Worm (Caenorhabditis elegans) whole organism, early embryonic: Measurements from ENCODE around the gene dos-1.
A peak's percentile ranks its signal among the peaks of the same experiment; 100 is the strongest.

Experiments used
- B0310.2 ChIP-seq: sonication (generic microtip); optimal IDR thresholded peaks from 2 replicates; lab custom pipeline; 2016; ENCODE audit warnings: mild to moderate bottlenecking, missing genetic modification characterization, missing compliant biosample characterization
- F13C5.2 ChIP-seq: sonication (generic microtip); optimal IDR thresholded peaks from 2 replicates; lab custom pipeline; 2017; ENCODE audit warnings: mild to moderate bottlenecking, missing genetic modification characterization, inconsistent platforms, missing compliant biosample characterization
- aly-1 ChIP-seq: sonication (generic microtip); optimal IDR thresholded peaks from 2 replicates; lab custom pipeline; 2016; ENCODE audit warnings: missing genetic modification characterization, missing compliant biosample characterization
- ama-1 ChIP-seq: fragments of 150-350 bp; optimal IDR thresholded peaks from 2 replicates; lab custom pipeline; 2014
- ceh-13 ChIP-seq: fragments of 200-800 bp; sonication (Bioruptor generic); optimal IDR thresholded peaks from 2 replicates; lab custom pipeline; 2018; ENCODE audit warnings: mild to moderate bottlenecking, missing genetic modification characterization, missing compliant biosample characterization
- ceh-36 ChIP-seq: sonication (generic microtip); optimal IDR thresholded peaks from 2 replicates; lab custom pipeline; 2016; ENCODE audit warnings: missing genetic modification characterization, inconsistent platforms, missing compliant biosample characterization
- ets-7 ChIP-seq: sonication (generic microtip); optimal IDR thresholded peaks from 2 replicates; lab custom pipeline; 2016; ENCODE audit warnings: missing genotype, missing genetic modification characterization, missing compliant biosample characterization
- flt-1 ChIP-seq: fragments of 200-800 bp; sonication (Bioruptor generic); IDR thresholded peaks from 2 replicates; pipeline ENCODE4 v1.3.6; 2022; ENCODE audit warnings: missing genetic modification characterization, missing compliant biosample characterization
- hmbx-1 ChIP-seq: sonication (generic microtip); optimal IDR thresholded peaks from 2 replicates; lab custom pipeline; 2016; ENCODE audit warnings: mild to moderate bottlenecking, missing genetic modification characterization, missing compliant biosample characterization
- hmg-4 ChIP-seq: fragments of 200-800 bp; sonication (Bioruptor generic); optimal IDR thresholded peaks from 2 replicates; lab custom pipeline; 2018; ENCODE audit warnings: mild to moderate bottlenecking, missing genetic modification characterization, missing compliant biosample characterization
- hnd-1 ChIP-seq: sonication (generic microtip); optimal IDR thresholded peaks from 2 replicates; lab custom pipeline; 2016; ENCODE audit warnings: missing genetic modification characterization, missing compliant biosample characterization
- pes-1 ChIP-seq: fragments of 200-800 bp; sonication (Bioruptor generic); IDR thresholded peaks from 2 replicates; pipeline ENCODE4 v1.3.6; 2022; ENCODE audit warnings: missing genetic modification reagents, missing genetic modification characterization, missing compliant biosample characterization
- scrt-1 ChIP-seq: fragments of 200-800 bp; sonication (Bioruptor generic); IDR thresholded peaks from 2 replicates; pipeline ENCODE4 v1.3.6; 2022; ENCODE audit warnings: missing genetic modification characterization, missing compliant biosample characterization
- sea-1 ChIP-seq: fragments of 200-800 bp; sonication (Bioruptor generic); conservative IDR thresholded peaks from 2 replicates; pipeline ENCODE4 v1.3.6; 2022; ENCODE audit warnings: missing genetic modification characterization, missing compliant biosample characterization
- tbx-11 ChIP-seq: fragments of 200-800 bp; sonication (Bioruptor generic); IDR thresholded peaks from 2 replicates; pipeline ENCODE4 v1.3.6; 2022; ENCODE audit warnings: missing genetic modification characterization, missing compliant biosample characterization
- tbx-37 ChIP-seq: fragments of 200-800 bp; sonication (Bioruptor generic); conservative IDR thresholded peaks from 2 replicates; pipeline ENCODE4 v1.3.6; 2022; ENCODE audit warnings: missing genetic modification reagents, missing genetic modification characterization, missing compliant biosample characterization
- tra-4 ChIP-seq: sonication (generic microtip); optimal IDR thresholded peaks from 2 replicates; lab custom pipeline; 2017; ENCODE audit warnings: missing genetic modification characterization, missing compliant biosample characterization

dos-1 gene

ce11 chrIII:9103643-9104042, at the start of gene dos-1:
Gene dos-1, plus strand, starts transcription at chrIII:9103943.
- no peak for TF ChIP-seq ama-1 (lab: Kevin White, UChicago)
- TF ChIP-seq hmg-4 (GFP tag; lab: Kevin White, UChicago): no peak
- no peak for TF ChIP-seq hnd-1
- no peak for TF ChIP-seq sea-1 (GFP tag; lab: Robert Waterston, UW)
- TF ChIP-seq tbx-37: no peak
- no peak for TF ChIP-seq flt-1 (GFP tag; lab: Robert Waterston, UW)
- no peak for TF ChIP-seq pes-1 (GFP tag; lab: Robert Waterston, UW)
- no peak for TF ChIP-seq ceh-13 (GFP tag; lab: Kevin White, UChicago)
- no peak for TF ChIP-seq tra-4
- no peak for TF ChIP-seq aly-1
- no peak for TF ChIP-seq F13C5.2 (tag; lab: Kevin White, UChicago)
- no peak for TF ChIP-seq B0310.2 (tag; lab: Kevin White, UChicago)
- no peak for TF ChIP-seq scrt-1 (GFP tag; lab: Robert Waterston, UW)

- TF ChIP-seq sea-1 (GFP tag; lab: Robert Waterston, UW) (0 out of 2 replicates have a peak, but pooled peaks have one; percentile 58), scrt-1 (GFP tag; lab: Robert Waterston, UW) (no peak), ceh-36 (tag; lab: Kevin White, UChicago) (no peak)
Measured at ce11 chrIII:9054414-9055147, 49.2 kb upstream of the dos-1 start, which contains the start of gene cls-2. Gene cls-2, plus strand, starts transcription at chrIII:9055048.

- TF ChIP-seq hmg-4 (GFP tag; lab: Kevin White, UChicago) (no peak), tra-4 (no peak), hnd-1 (no peak), flt-1 (GFP tag; lab: Robert Waterston, UW) (no peak), ceh-13 (GFP tag; lab: Kevin White, UChicago) (no peak), ets-7 (tag; lab: Kevin White, UChicago) (no peak), F13C5.2 (tag; lab: Kevin White, UChicago) (no peak), B0310.2 (tag; lab: Kevin White, UChicago) (no peak), pes-1 (GFP tag; lab: Robert Waterston, UW) (no peak), scrt-1 (GFP tag; lab: Robert Waterston, UW) (no peak), sea-1 (GFP tag; lab: Robert Waterston, UW) (no peak), ceh-36 (tag; lab: Kevin White, UChicago) (no peak), ama-1 (lab: Kevin White, UChicago) (no peak), hmbx-1 (tag; lab: Kevin White, UChicago) (no peak), tbx-11 (GFP tag; lab: Robert Waterston, UW) (no peak)
Measured at ce11 chrIII:9058959-9059534, 44.7 kb upstream of the dos-1 start, which contains the start of gene gst-1. Gene gst-1, plus strand, starts transcription at chrIII:9059331.

- TF ChIP-seq ama-1 (lab: Kevin White, UChicago): no peak
- no peak for TF ChIP-seq tbx-11 (GFP tag; lab: Robert Waterston, UW)
- no peak for TF ChIP-seq sea-1 (GFP tag; lab: Robert Waterston, UW)
- TF ChIP-seq aly-1: no peak
- TF ChIP-seq ets-7 (tag; lab: Kevin White, UChicago): no peak
- TF ChIP-seq ceh-13 (GFP tag; lab: Kevin White, UChicago): no peak
- TF ChIP-seq hmg-4 (GFP tag; lab: Kevin White, UChicago): no peak
- TF ChIP-seq tra-4: no peak
- TF ChIP-seq pes-1 (GFP tag; lab: Robert Waterston, UW): no peak
- no peak for TF ChIP-seq tbx-37
Measured at ce11 chrIII:9060267-9060666, 43.5 kb upstream of the dos-1 start.

ce11 chrIII:9069712-9070111, 34.0 kb upstream of the dos-1 start:
- TF ChIP-seq pes-1 (GFP tag; lab: Robert Waterston, UW): no peak
- TF ChIP-seq tbx-11 (GFP tag; lab: Robert Waterston, UW): no peak
- no peak for TF ChIP-seq hnd-1
- no peak for TF ChIP-seq ets-7 (tag; lab: Kevin White, UChicago)

- TF ChIP-seq tbx-37 (no peak), hmbx-1 (tag; lab: Kevin White, UChicago) (no peak), B0310.2 (tag; lab: Kevin White, UChicago) (no peak), scrt-1 (GFP tag; lab: Robert Waterston, UW) (no peak), ceh-13 (GFP tag; lab: Kevin White, UChicago) (no peak), ama-1 (lab: Kevin White, UChicago) (no peak), aly-1 (no peak), flt-1 (GFP tag; lab: Robert Waterston, UW) (no peak), ets-7 (tag; lab: Kevin White, UChicago) (no peak), F13C5.2 (tag; lab: Kevin White, UChicago) (no peak), pes-1 (GFP tag; lab: Robert Waterston, UW) (no peak), hnd-1 (no peak), hmg-4 (GFP tag; lab: Kevin White, UChicago) (no peak), tra-4 (no peak), sea-1 (GFP tag; lab: Robert Waterston, UW) (no peak), ceh-36 (tag; lab: Kevin White, UChicago) (no peak), tbx-11 (GFP tag; lab: Robert Waterston, UW) (no peak)
Measured at ce11 chrIII:9071372-9071771, 32.4 kb upstream of the dos-1 start, which contains the start of gene lin-12. Gene lin-12, minus strand, starts transcription at chrIII:9071472.

ce11 chrIII:9072704-9073103, 31.0 kb upstream of the dos-1 start:
- TF ChIP-seq ama-1 (lab: Kevin White, UChicago): no peak
- TF ChIP-seq flt-1 (GFP tag; lab: Robert Waterston, UW): no peak
- TF ChIP-seq tbx-11 (GFP tag; lab: Robert Waterston, UW): no peak
- TF ChIP-seq ets-7 (tag; lab: Kevin White, UChicago): no peak
- no peak for TF ChIP-seq tra-4
- TF ChIP-seq hnd-1: no peak
- TF ChIP-seq pes-1 (GFP tag; lab: Robert Waterston, UW): no peak
- no peak for TF ChIP-seq scrt-1 (GFP tag; lab: Robert Waterston, UW)
